Fruit fly (Drosophila melanogaster) whole organism, embryonic: ENCODE measurements around the gene Rpn2.

Source experiments
- Awh ChIP-seq: fragments of 200-800 bp; sonication (Bioruptor generic); IDR thresholded peaks from 2 replicates; pipeline ENCODE4, ENCODE4 v1.3.6; 2022; ENCODE audit warnings: missing biosample characterization, missing genetic modification characterization
- BEAF-32 ChIP-seq: fragments of 200-800 bp; sonication (Bioruptor generic); optimal IDR thresholded peaks from 3 replicates; lab custom pipeline; 2017; ENCODE audit warnings: missing biosample characterization, missing genetic modification characterization, mild to moderate bottlenecking, moderate library complexity, missing genetic modification reagents
- BtbVII ChIP-seq: fragments of 200-800 bp; sonication (Bioruptor generic); optimal IDR thresholded peaks from 3 replicates; lab custom pipeline; 2017; ENCODE audit warnings: missing biosample characterization, mild to moderate bottlenecking, missing genetic modification characterization
- CG10209 ChIP-seq: fragments of 200-800 bp; sonication (Bioruptor generic); optimal IDR thresholded peaks from 3 replicates; lab custom pipeline; 2017; ENCODE audit warnings: missing biosample characterization, mild to moderate bottlenecking, missing genetic modification characterization, missing genetic modification reagents
- CG10274 ChIP-seq: fragments of 200-800 bp; sonication (Bioruptor generic); optimal IDR thresholded peaks from 3 replicates; lab custom pipeline; 2017; ENCODE audit warnings: missing biosample characterization, mild to moderate bottlenecking, missing genetic modification characterization
- CG10431 ChIP-seq: fragments of 200-800 bp; sonication (Bioruptor generic); optimal IDR thresholded peaks from 3 replicates; lab custom pipeline; 2018; ENCODE audit warnings: missing biosample characterization, mild to moderate bottlenecking, missing genetic modification characterization
- CG10979 ChIP-seq: fragments of 200-800 bp; sonication (Bioruptor generic); optimal IDR thresholded peaks from 2 replicates; lab custom pipeline; 2018; ENCODE audit warnings: missing biosample characterization, mild to moderate bottlenecking, missing genetic modification characterization, moderate library complexity
- CG12071 ChIP-seq: fragments of 200-800 bp; sonication (Bioruptor generic); optimal IDR thresholded peaks from 3 replicates; lab custom pipeline; 2018; ENCODE audit warnings: missing biosample characterization, mild to moderate bottlenecking, missing genetic modification characterization
- CG12236 ChIP-seq: fragments of 200-800 bp; sonication (Bioruptor generic); optimal IDR thresholded peaks from 2 replicates; lab custom pipeline; 2016; ENCODE audit warnings: missing biosample characterization, missing genetic modification characterization
- CG13123 ChIP-seq: fragments of 200-800 bp; sonication (Bioruptor generic); optimal IDR thresholded peaks from 2 replicates; lab custom pipeline; 2016; ENCODE audit warnings: missing biosample characterization, missing genetic modification characterization
- CG13775 ChIP-seq: fragments of 200-800 bp; sonication (Bioruptor generic); optimal IDR thresholded peaks from 3 replicates; lab custom pipeline; 2017; ENCODE audit warnings: missing biosample characterization, mild to moderate bottlenecking, missing genetic modification characterization
- CG14710 ChIP-seq: fragments of 200-800 bp; sonication (Bioruptor generic); optimal IDR thresholded peaks from 3 replicates; lab custom pipeline; 2019; ENCODE audit warnings: missing biosample characterization, mild to moderate bottlenecking, missing genetic modification characterization, moderate library complexity
- CG1603 ChIP-seq: fragments of 200-800 bp; sonication (Bioruptor generic); optimal IDR thresholded peaks from 2 replicates; lab custom pipeline; 2019; ENCODE audit warnings: missing biosample characterization, mild to moderate bottlenecking, missing genetic modification characterization, moderate library complexity
- CG16815 ChIP-seq: fragments of 200-800 bp; sonication (Bioruptor generic); optimal IDR thresholded peaks from 3 replicates; lab custom pipeline; 2017; ENCODE audit warnings: missing biosample characterization, mild to moderate bottlenecking, missing genetic modification characterization
- CG2712 ChIP-seq: fragments of 200-800 bp; optimal IDR thresholded peaks from 3 replicates; lab custom pipeline; 2019; ENCODE audit warnings: missing biosample characterization, mild to moderate bottlenecking, missing genetic modification characterization, moderate library complexity
- CG2875 ChIP-seq: fragments of 200-800 bp; sonication (Bioruptor generic); optimal IDR thresholded peaks from 2 replicates; lab custom pipeline; 2017; ENCODE audit warnings: missing biosample characterization, mild to moderate bottlenecking, missing genetic modification characterization, missing genetic modification reagents
- CG31224 ChIP-seq: fragments of 200-800 bp; sonication (Bioruptor generic); IDR thresholded peaks from 2 replicates; pipeline ENCODE4 v1.3.6; 2022; ENCODE audit warnings: missing biosample characterization, missing genetic modification characterization
- CG32772 ChIP-seq: fragments of 200-800 bp; sonication (Bioruptor generic); IDR thresholded peaks from 2 replicates; pipeline ENCODE4 v1.3.6; 2022; ENCODE audit warnings: missing biosample characterization, missing genetic modification characterization
- CG3281 ChIP-seq: fragments of 200-800 bp; sonication (Bioruptor generic); optimal IDR thresholded peaks from 3 replicates; lab custom pipeline; 2017; ENCODE audit warnings: missing biosample characterization, mild to moderate bottlenecking, missing genetic modification characterization
- CG4328 ChIP-seq: fragments of 200-800 bp; sonication (Bioruptor generic); optimal IDR thresholded peaks from 3 replicates; lab custom pipeline; 2017; ENCODE audit warnings: missing biosample characterization, missing genetic modification reagents, missing genetic modification characterization
- CG7556 ChIP-seq: fragments of 200-800 bp; sonication (Bioruptor generic); optimal IDR thresholded peaks from 2 replicates; lab custom pipeline; 2017; ENCODE audit warnings: missing biosample characterization, mild to moderate bottlenecking, missing genetic modification characterization
- CG7928 ChIP-seq: fragments of 200-800 bp; sonication (Bioruptor generic); optimal IDR thresholded peaks from 2 replicates; lab custom pipeline; 2017; ENCODE audit warnings: missing biosample characterization, mild to moderate bottlenecking, missing genetic modification characterization
- CG8765 ChIP-seq: fragments of 200-800 bp; sonication (Bioruptor generic); IDR thresholded peaks from 2 replicates; pipeline ENCODE4 v1.3.6; 2022; ENCODE audit warnings: missing biosample characterization, missing genetic modification characterization
- D19A ChIP-seq: fragments of 200-800 bp; optimal IDR thresholded peaks from 3 replicates; lab custom pipeline; 2019; ENCODE audit warnings: missing biosample characterization, mild to moderate bottlenecking, missing genetic modification characterization, moderate library complexity
- Drgx ChIP-seq: fragments of 200-800 bp; sonication (Bioruptor generic); IDR thresholded peaks from 2 replicates; pipeline ENCODE4 v1.3.6; 2022; ENCODE audit warnings: missing biosample characterization, missing genetic modification characterization
- Fer1 ChIP-seq: fragments of 200-800 bp; sonication (Bioruptor generic); optimal IDR thresholded peaks from 2 replicates; lab custom pipeline; 2017; ENCODE audit warnings: missing biosample characterization, mild to moderate bottlenecking, missing genetic modification characterization
- HLH54F ChIP-seq: fragments of 200-800 bp; sonication (Bioruptor generic); optimal IDR thresholded peaks from 3 replicates; lab custom pipeline; 2016; ENCODE audit warnings: missing biosample characterization, missing genetic modification characterization
- HmgD ChIP-seq: fragments of 200-800 bp; sonication (Bioruptor generic); optimal IDR thresholded peaks from 3 replicates; lab custom pipeline; 2016; ENCODE audit warnings: missing biosample characterization, missing genetic modification characterization
- Hr3 ChIP-seq: fragments of 200-800 bp; sonication (Bioruptor generic); optimal IDR thresholded peaks from 3 replicates; lab custom pipeline; 2016; ENCODE audit warnings: missing biosample characterization, missing genetic modification characterization
- Hr51 ChIP-seq, 2 experiments: fragments of 200-800 bp; sonication (Bioruptor generic); optimal IDR thresholded peaks; 2 replicates in 1 of 2; 3 replicates in 1 of 2; lab custom pipeline; 2016 to 2018; ENCODE audit warnings: missing biosample characterization in 2 of 2, missing genetic modification characterization in 2 of 2, mild to moderate bottlenecking in 1 of 2, moderate library complexity in 1 of 2
- MESR4 ChIP-seq: fragments of 200-800 bp; sonication (Bioruptor generic); optimal IDR thresholded peaks from 2 replicates; lab custom pipeline; 2018; ENCODE audit warnings: missing biosample characterization, mild to moderate bottlenecking, missing genetic modification characterization, moderate library complexity
- Oaz ChIP-seq: fragments of 200-800 bp; sonication (Bioruptor generic); IDR thresholded peaks from 2 replicates; pipeline ENCODE4 v1.3.6; 2022; ENCODE audit warnings: missing biosample characterization, missing genetic modification characterization
- Sox102F ChIP-seq: fragments of 200-800 bp; sonication (Bioruptor generic); optimal IDR thresholded peaks from 2 replicates; lab custom pipeline; 2018; ENCODE audit warnings: missing biosample characterization, mild to moderate bottlenecking, missing genetic modification characterization, moderate library complexity
- Usf ChIP-seq: fragments of 200-800 bp; sonication (Bioruptor generic); optimal IDR thresholded peaks from 2 replicates; lab custom pipeline; 2017; ENCODE audit warnings: missing genotype, missing biosample characterization, missing genetic modification characterization
- Xrp1 ChIP-seq: fragments of 200-800 bp; sonication (Bioruptor generic); IDR thresholded peaks from 2 replicates; pipeline ENCODE4 v1.3.6; 2022; ENCODE audit warnings: missing biosample characterization, missing genetic modification characterization
- bbx ChIP-seq: fragments of 200-800 bp; sonication (Bioruptor generic); IDR thresholded peaks from 2 replicates; pipeline ENCODE4 v1.3.6; 2022; ENCODE audit warnings: missing biosample characterization, missing genetic modification characterization; ENCODE audit not compliant: partially characterized antibody
- cato ChIP-seq: fragments of 200-800 bp; sonication (Bioruptor generic); optimal IDR thresholded peaks from 2 replicates; lab custom pipeline; 2016; ENCODE audit warnings: missing biosample characterization, missing genetic modification characterization, borderline replicate concordance
- chinmo ChIP-seq: fragments of 200-800 bp; sonication (Bioruptor generic); IDR thresholded peaks from 4 replicates; pipeline ENCODE4 v1.3.6; 2022; ENCODE audit warnings: missing biosample characterization, missing genetic modification characterization; ENCODE audit not compliant: partially characterized antibody
- corto ChIP-seq: fragments of 200-800 bp; sonication (Bioruptor generic); optimal IDR thresholded peaks from 2 replicates; lab custom pipeline; 2016; ENCODE audit warnings: missing biosample characterization, mild to moderate bottlenecking, missing genetic modification characterization, moderate library complexity
- emc ChIP-seq: fragments of 200-800 bp; sonication (Bioruptor generic); optimal IDR thresholded peaks from 2 replicates; lab custom pipeline; 2016; ENCODE audit warnings: missing biosample characterization, missing genetic modification characterization
- en ChIP-seq: fragments of 200-800 bp; sonication (Bioruptor generic); optimal IDR thresholded peaks from 2 replicates; lab custom pipeline; 2016; ENCODE audit warnings: missing biosample characterization, missing genetic modification characterization
- fd96Cb ChIP-seq: fragments of 200-800 bp; sonication (Bioruptor generic); optimal IDR thresholded peaks from 2 replicates; lab custom pipeline; 2018; ENCODE audit warnings: missing biosample characterization, mild to moderate bottlenecking, missing genetic modification characterization, moderate library complexity
- gsb-n ChIP-seq: fragments of 200-800 bp; sonication (Bioruptor generic); optimal IDR thresholded peaks from 3 replicates; lab custom pipeline; 2018; ENCODE audit warnings: missing biosample characterization, mild to moderate bottlenecking, missing genetic modification characterization
- inv ChIP-seq: fragments of 200-800 bp; sonication (Bioruptor generic); IDR thresholded peaks from 2 replicates; pipeline ENCODE4 v1.3.6; 2022; ENCODE audit warnings: missing biosample characterization, missing genetic modification characterization; ENCODE audit not compliant: partially characterized antibody
- jing ChIP-seq: fragments of 200-800 bp; sonication (Bioruptor generic); optimal IDR thresholded peaks from 2 replicates; lab custom pipeline; 2018; ENCODE audit warnings: missing biosample characterization, mild to moderate bottlenecking, missing genetic modification characterization
- so ChIP-seq: fragments of 200-800 bp; sonication (Bioruptor generic); IDR thresholded peaks from 3 replicates; pipeline ENCODE4 v1.3.6; 2022; ENCODE audit warnings: missing biosample characterization, missing genetic modification characterization
- tgo ChIP-seq: fragments of 200-800 bp; sonication (Bioruptor generic); IDR thresholded peaks from 3 replicates; pipeline ENCODE4 v1.3.6; 2022; ENCODE audit warnings: missing biosample characterization, missing genetic modification characterization
- toy ChIP-seq: fragments of 200-800 bp; sonication (Bioruptor generic); IDR thresholded peaks from 2 replicates; pipeline ENCODE4 v1.3.6; 2022; ENCODE audit warnings: missing biosample characterization, missing genetic modification characterization
- twi ChIP-seq: fragments of 200-800 bp; optimal IDR thresholded peaks from 2 replicates; lab custom pipeline; 2019; ENCODE audit warnings: missing biosample characterization, mild to moderate bottlenecking, missing genetic modification characterization, moderate library complexity
- vfl ChIP-seq: fragments of 200-800 bp; sonication (Bioruptor generic); optimal IDR thresholded peaks from 2 replicates; lab custom pipeline; 2016; ENCODE audit warnings: missing biosample characterization, missing genetic modification characterization

Rpn2 gene

dm6 chr3R:29116167-29116725 is 37.1 kb upstream of the Rpn2 start, which contains the start of gene Atg14 (continued):
- TF ChIP-seq Xrp1 (peak; percentile 44; the same call in 1 of the 2 replicates), CG7556 (no peak), vfl (peak; percentile 10), CG10979 (peak; percentile 5), CG8765 (no peak), Sox102F (GFP tag; lab: Kevin White, UChicago) (no peak), en (GFP tag; lab: Kevin White, UChicago) (no peak), bbx (GFP tag; lab: Robert Waterston, UW) (peak; percentile 98), chinmo (GFP tag; lab: Robert Waterston, UW) (peak; percentile 90), jing (no peak), inv (peak; percentile 79), Hr3 (GFP tag; lab: Kevin White, UChicago) (no peak), MESR4 (peak; percentile 66), tgo (no peak), toy (GFP tag; lab: Robert Waterston, UW) (no peak), CG10274 (GFP tag; lab: Kevin White, UChicago) (no peak), CG10431 (GFP tag; lab: Kevin White, UChicago) (no peak), CG7928 (GFP tag; lab: Kevin White, UChicago) (no peak), CG4328 (no peak), CG32772 (GFP tag; lab: Robert Waterston, UW) (no peak), gsb-n (no peak), Oaz (GFP tag; lab: Robert Waterston, UW) (no peak), corto (no peak), CG31224 (no peak), emc (GFP tag; lab: Kevin White, UChicago) (no peak), CG13123 (no peak), twi (no peak), CG12071 (GFP tag; lab: Kevin White, UChicago) (no peak), Usf (no peak), CG1603 (tag; lab: Kevin White, UChicago) (peak; percentile 48), BtbVII (GFP tag; lab: Kevin White, UChicago) (no peak), Fer1 (GFP tag; lab: Kevin White, UChicago) (peak; percentile 37), CG12236 (GFP tag; lab: Kevin White, UChicago) (no peak), D19A (no peak), Awh (GFP tag; lab: Robert Waterston, UW) (0 out of 2 replicates have a peak, but pooled peaks have one; percentile 21), CG14710 (tag; lab: Kevin White, UChicago) (peak; percentile 53), BEAF-32 (peak; percentile 85), cato (GFP tag; lab: Kevin White, UChicago) (no peak), HLH54F (GFP tag; lab: Kevin White, UChicago) (peak; percentile 3), CG16815 (no peak), CG2875 (no peak), CG3281 (peak; percentile 18), fd96Cb (tag; lab: Kevin White, UChicago) (no peak), HmgD (no peak), so (GFP tag; lab: Robert Waterston, UW) (no peak), Drgx (GFP tag; lab: Robert Waterston, UW) (no peak), CG13775 (GFP tag; lab: Kevin White, UChicago) (no peak), CG2712 (peak; percentile 44), Hr51 (GFP tag; optimal IDR thresholded peaks at IDR 0.05; lab: Kevin White, UChicago) (no peak), CG10209 (GFP tag; lab: Kevin White, UChicago) (no peak)
